5 fruit fly cellular contexts compared by ENCODE assay signal in genomic region chr3R:21828040-21828526, dm6.
TF ChIP-seq lines count a peak whose summit lies in the region.

No protein-coding gene starts in this region.

- peak; percentile 0 for TF ChIP-seq CTCF in whole organism, embryonic (GFP tag; optimal IDR thresholded peaks at IDR 0.05; lab: Kevin White, UChicago)

TF ChIP-seq in whole organism, 6 proteins besides CTCF, POLR2A, EP300 and RAD21:
- TF ChIP-seq Dll (optimal IDR thresholded peaks at IDR 0.05; lab: Kevin White, UChicago) (no peak), pan (optimal IDR thresholded peaks at IDR 0.05; lab: Kevin White, UChicago) (peak; percentile 26)

TF ChIP-seq in whole organism, embryonic, 481 proteins besides CTCF, POLR2A, EP300 and RAD21 (continues in another document):
- TF ChIP-seq Xrp1 (GFP tag; IDR thresholded peaks at IDR 0.05; lab: Robert Waterston, UW) (peak; percentile 91), CG18262 (tag; optimal IDR thresholded peaks at IDR 0.05; lab: Kevin White, UChicago) (peak; percentile 92), salm (tag; optimal IDR thresholded peaks at IDR 0.05; lab: Kevin White, UChicago) (peak; percentile 33), Oli (tag; optimal IDR thresholded peaks at IDR 0.05; lab: Kevin White, UChicago) (peak; percentile 82), Sry-δ (GFP tag; optimal IDR thresholded peaks at IDR 0.05; lab: Kevin White, UChicago) (peak; percentile 14), CG12219 (GFP tag; optimal IDR thresholded peaks at IDR 0.05; lab: Kevin White, UChicago) (peak; percentile 70), Fer2 (tag; optimal IDR thresholded peaks at IDR 0.05; lab: Kevin White, UChicago) (no peak), CG4424 (GFP tag; optimal IDR thresholded peaks at IDR 0.05; lab: Kevin White, UChicago) (peak; percentile 71), CG3065 (GFP tag; optimal IDR thresholded peaks at IDR 0.05; lab: Kevin White, UChicago) (peak; percentile 25), CG7839 (tag; optimal IDR thresholded peaks at IDR 0.05; lab: Kevin White, UChicago) (peak; percentile 80), CG6689 (GFP tag; IDR thresholded peaks at IDR 0.05; lab: Robert Waterston, UW) (peak; percentile 80), CG8281 (tag; optimal IDR thresholded peaks at IDR 0.05; lab: Kevin White, UChicago) (peak; percentile 24), slp2 (GFP tag; optimal IDR thresholded peaks at IDR 0.05; lab: Kevin White, UChicago) (peak; percentile 60), Stat92E (GFP tag; optimal IDR thresholded peaks at IDR 0.05; lab: Kevin White, UChicago) (peak in 1 of 3 experiments; percentile 69), CG43689 (GFP tag; IDR thresholded peaks at IDR 0.05; lab: Robert Waterston, UW) (no peak), CG1832 (GFP tag; optimal IDR thresholded peaks at IDR 0.05; lab: Kevin White, UChicago) (no peak), PHDP (tag; optimal IDR thresholded peaks at IDR 0.05; lab: Kevin White, UChicago) (peak; percentile 69), inv (GFP tag; IDR thresholded peaks at IDR 0.05; lab: Robert Waterston, UW; ENCODE audit: partially characterized antibody) (no peak), jumu (GFP tag; optimal IDR thresholded peaks at IDR 0.05; lab: Kevin White, UChicago) (peak; percentile 79), CG18476 (GFP tag; optimal IDR thresholded peaks at IDR 0.05; lab: Kevin White, UChicago) (peak; percentile 38), CG16815 (GFP tag; optimal IDR thresholded peaks at IDR 0.05; lab: Kevin White, UChicago) (peak; percentile 84), ewg (GFP tag; optimal IDR thresholded peaks at IDR 0.05; lab: Kevin White, UChicago) (peak; percentile 67)

TF ChIP-seq in whole organism, prepupa, 60 proteins besides CTCF, POLR2A, EP300 and RAD21 (continues in another document):
- no peak for TF ChIP-seq fd85E (GFP tag; optimal IDR thresholded peaks at IDR 0.05; lab: Kevin White, UChicago)
- no peak for TF ChIP-seq CG6854 (GFP tag; optimal IDR thresholded peaks at IDR 0.05; lab: Kevin White, UChicago)
- TF ChIP-seq achi (GFP tag; optimal IDR thresholded peaks at IDR 0.05; lab: Kevin White, UChicago) = no peak
- TF ChIP-seq CG11762 (GFP tag; optimal IDR thresholded peaks at IDR 0.05; lab: Kevin White, UChicago; ENCODE audit: insufficient read depth) = no peak
- TF ChIP-seq CG11902 (GFP tag; optimal IDR thresholded peaks at IDR 0.05; lab: Kevin White, UChicago) = peak; percentile 8
- TF ChIP-seq vri (GFP tag; optimal IDR thresholded peaks at IDR 0.05; lab: Kevin White, UChicago) = no peak
- TF ChIP-seq topi (GFP tag; optimal IDR thresholded peaks at IDR 0.05; lab: Kevin White, UChicago) = peak; percentile 35
- TF ChIP-seq Smox (GFP tag; optimal IDR thresholded peaks at IDR 0.05; lab: Kevin White, UChicago) = no peak
- no peak for TF ChIP-seq CG1621 (tag; optimal IDR thresholded peaks at IDR 0.05; lab: Kevin White, UChicago)
- TF ChIP-seq Sox15 (GFP tag; optimal IDR thresholded peaks at IDR 0.05; lab: Kevin White, UChicago) = no peak
- TF ChIP-seq CG34406 (GFP tag; optimal IDR thresholded peaks at IDR 0.05; lab: Kevin White, UChicago) = no peak
- TF ChIP-seq CG6163 (GFP tag; IDR thresholded peaks at IDR 0.05; lab: Robert Waterston, UW) = no peak; the same call in 2 of the 3 replicates
- no peak for TF ChIP-seq eg (GFP tag; IDR thresholded peaks at IDR 0.05; lab: Robert Waterston, UW)
- TF ChIP-seq CG3919 (GFP tag; optimal IDR thresholded peaks at IDR 0.05; lab: Kevin White, UChicago) = no peak
- TF ChIP-seq CG8632 (GFP tag; optimal IDR thresholded peaks at IDR 0.05; lab: Kevin White, UChicago) = no peak
- TF ChIP-seq CG6808 (GFP tag; optimal IDR thresholded peaks at IDR 0.05; lab: Kevin White, UChicago) = no peak
- TF ChIP-seq net (GFP tag; optimal IDR thresholded peaks at IDR 0.05; lab: Kevin White, UChicago) = no peak
- peak; percentile 41 for TF ChIP-seq CG10631 (GFP tag; optimal IDR thresholded peaks at IDR 0.05; lab: Kevin White, UChicago)
- TF ChIP-seq Ets21C (GFP tag; optimal IDR thresholded peaks at IDR 0.05; lab: Kevin White, UChicago) = peak; percentile 25
- peak; percentile 44 for TF ChIP-seq lz (GFP tag; optimal IDR thresholded peaks at IDR 0.05; lab: Kevin White, UChicago)
- TF ChIP-seq CG10669 (GFP tag; optimal IDR thresholded peaks at IDR 0.05; lab: Kevin White, UChicago) = no peak
- TF ChIP-seq Eip93F (GFP tag; optimal IDR thresholded peaks at IDR 0.05; lab: Kevin White, UChicago) = no peak
- TF ChIP-seq fd59A (GFP tag; optimal IDR thresholded peaks at IDR 0.05; lab: Kevin White, UChicago) = no peak
- peak; percentile 22 for TF ChIP-seq Met (GFP tag; optimal IDR thresholded peaks at IDR 0.05; lab: Kevin White, UChicago)

TF ChIP-seq in whole organism, pupa, 21 proteins besides CTCF, POLR2A, EP300 and RAD21:
- TF ChIP-seq Pif1B (GFP tag; optimal IDR thresholded peaks at IDR 0.05; lab: Kevin White, UChicago) = no peak
- no peak for TF ChIP-seq CG12605 (GFP tag; IDR thresholded peaks at IDR 0.05; lab: Robert Waterston, UW)
- TF ChIP-seq fd96Ca (GFP tag; IDR thresholded peaks at IDR 0.05; lab: Robert Waterston, UW) = no peak
- peak; percentile 3 for TF ChIP-seq Pif1A (GFP tag; optimal IDR thresholded peaks at IDR 0.05; lab: Kevin White, UChicago)
- no peak for TF ChIP-seq rn (GFP tag; IDR thresholded peaks at IDR 0.05; lab: Robert Waterston, UW)
- no peak for TF ChIP-seq CG34367 (tag; optimal IDR thresholded peaks at IDR 0.05; lab: Kevin White, UChicago)
- TF ChIP-seq CG15710 (tag; optimal IDR thresholded peaks at IDR 0.05; lab: Kevin White, UChicago) = no peak
- TF ChIP-seq CG13204 (GFP tag; optimal IDR thresholded peaks at IDR 0.05; lab: Kevin White, UChicago) = no peak
- TF ChIP-seq CG4496 (GFP tag; IDR thresholded peaks at IDR 0.05; lab: Robert Waterston, UW) = no peak
- no peak for TF ChIP-seq CG17806 (tag; optimal IDR thresholded peaks at IDR 0.05; lab: Kevin White, UChicago)
- no peak for TF ChIP-seq Ets98B (GFP tag; IDR thresholded peaks at IDR 0.05; lab: Robert Waterston, UW)
- TF ChIP-seq gl (tag; optimal IDR thresholded peaks at IDR 0.05; lab: Kevin White, UChicago) = no peak
- TF ChIP-seq CG32121 (GFP tag; IDR thresholded peaks at IDR 0.05; lab: Robert Waterston, UW) = no peak
- TF ChIP-seq CG8159 (tag; optimal IDR thresholded peaks at IDR 0.05; lab: Kevin White, UChicago) = no peak
- TF ChIP-seq CG14655 (GFP tag; optimal IDR thresholded peaks at IDR 0.05; lab: Kevin White, UChicago) = peak; percentile 23
- no peak for TF ChIP-seq CG10348 (GFP tag; IDR thresholded peaks at IDR 0.05; lab: Robert Waterston, UW)
- peak; percentile 21 for TF ChIP-seq CG9948 (tag; optimal IDR thresholded peaks at IDR 0.05; lab: Kevin White, UChicago)
- TF ChIP-seq Snoo (tag; optimal IDR thresholded peaks at IDR 0.05; lab: Kevin White, UChicago) = no peak
- peak; percentile 17 for TF ChIP-seq CG8301 (tag; optimal IDR thresholded peaks at IDR 0.05; lab: Kevin White, UChicago)
- TF ChIP-seq D1 (tag; optimal IDR thresholded peaks at IDR 0.05; lab: Kevin White, UChicago) = no peak
- TF ChIP-seq EcR (GFP tag; optimal IDR thresholded peaks at IDR 0.05; lab: Kevin White, UChicago) = no peak

TF ChIP-seq in whole organism, wandering third instar larva, 38 proteins besides CTCF, POLR2A, EP300 and RAD21 (continues in another document):
- TF ChIP-seq brk (GFP tag; optimal IDR thresholded peaks at IDR 0.05; lab: Kevin White, UChicago) (no peak), foxo (GFP tag; optimal IDR thresholded peaks at IDR 0.05; lab: Kevin White, UChicago) (peak in 1 of 2 experiments; percentile 11), Abd-B (GFP tag; optimal IDR thresholded peaks at IDR 0.05; lab: Kevin White, UChicago) (no peak), sage (GFP tag; optimal IDR thresholded peaks at IDR 0.05; lab: Kevin White, UChicago) (no peak), Myc (optimal IDR thresholded peaks at IDR 0.05; lab: Kevin White, UChicago) (no peak), dmrt93B (GFP tag; optimal IDR thresholded peaks at IDR 0.05; lab: Kevin White, UChicago) (no peak), rgr (GFP tag; optimal IDR thresholded peaks at IDR 0.05; lab: Kevin White, UChicago) (peak; percentile 24), CrebA (GFP tag; optimal IDR thresholded peaks at IDR 0.05; lab: Kevin White, UChicago; ENCODE audit: borderline replicate concordance) (no peak), sv (GFP tag; optimal IDR thresholded peaks at IDR 0.05; lab: Kevin White, UChicago) (peak; percentile 10), Dfd (GFP tag; optimal IDR thresholded peaks at IDR 0.05; lab: Kevin White, UChicago) (no peak), Dif (GFP tag; optimal IDR thresholded peaks at IDR 0.05; lab: Kevin White, UChicago; ENCODE audit: partially characterized antibody) (no peak), Rel (GFP tag; optimal IDR thresholded peaks at IDR 0.05; lab: Kevin White, UChicago) (no peak), Rel (tag; optimal IDR thresholded peaks at IDR 0.05; lab: Kevin White, UChicago) (no peak), Vsx2 (GFP tag; optimal IDR thresholded peaks at IDR 0.05; lab: Kevin White, UChicago; ENCODE audit: partially characterized antibody) (no peak), lola (GFP tag; optimal IDR thresholded peaks at IDR 0.05; lab: Kevin White, UChicago) (no peak), tai (GFP tag; optimal IDR thresholded peaks at IDR 0.05; lab: Kevin White, UChicago) (no peak), h (GFP tag; optimal IDR thresholded peaks at IDR 0.05; lab: Kevin White, UChicago) (peak; percentile 44), dsf (GFP tag; optimal IDR thresholded peaks at IDR 0.05; lab: Kevin White, UChicago; ENCODE audit: borderline replicate concordance) (no peak), ey (GFP tag; optimal IDR thresholded peaks at IDR 0.05; lab: Kevin White, UChicago) (peak; percentile 51), usp (GFP tag; optimal IDR thresholded peaks at IDR 0.05; lab: Kevin White, UChicago) (no peak), GATAd (GFP tag; optimal IDR thresholded peaks at IDR 0.05; lab: Kevin White, UChicago) (no peak), fru (GFP tag; optimal IDR thresholded peaks at IDR 0.05; lab: Kevin White, UChicago) (peak; percentile 47), pan (optimal IDR thresholded peaks at IDR 0.05; lab: Kevin White, UChicago) (no peak), Sp1 (GFP tag; optimal IDR thresholded peaks at IDR 0.05; lab: Kevin White, UChicago) (no peak), CG32264 (GFP tag; optimal IDR thresholded peaks at IDR 0.05; lab: Kevin White, UChicago) (no peak), Hr83 (GFP tag; optimal IDR thresholded peaks at IDR 0.05; lab: Kevin White, UChicago; ENCODE audit: poor library complexity, severe bottlenecking) (no peak), psq (GFP tag; optimal IDR thresholded peaks at IDR 0.05; lab: Kevin White, UChicago) (no peak), woc (GFP tag; optimal IDR thresholded peaks at IDR 0.05; lab: Kevin White, UChicago) (no peak), OdsH (GFP tag; optimal IDR thresholded peaks at IDR 0.05; lab: Kevin White, UChicago) (peak; percentile 16), Hr78 (GFP tag; optimal IDR thresholded peaks at IDR 0.05; lab: Kevin White, UChicago) (no peak), jim (GFP tag; optimal IDR thresholded peaks at IDR 0.05; lab: Kevin White, UChicago) (no peak), Jra (GFP tag; optimal IDR thresholded peaks at IDR 0.05; lab: Kevin White, UChicago) (no peak), HLH106 (tag; optimal IDR thresholded peaks at IDR 0.05; lab: Kevin White, UChicago) (no peak)
